Fruit fly (Drosophila melanogaster): ENCODE data around the gene CG9265.

Gene CG9265

DNA sequence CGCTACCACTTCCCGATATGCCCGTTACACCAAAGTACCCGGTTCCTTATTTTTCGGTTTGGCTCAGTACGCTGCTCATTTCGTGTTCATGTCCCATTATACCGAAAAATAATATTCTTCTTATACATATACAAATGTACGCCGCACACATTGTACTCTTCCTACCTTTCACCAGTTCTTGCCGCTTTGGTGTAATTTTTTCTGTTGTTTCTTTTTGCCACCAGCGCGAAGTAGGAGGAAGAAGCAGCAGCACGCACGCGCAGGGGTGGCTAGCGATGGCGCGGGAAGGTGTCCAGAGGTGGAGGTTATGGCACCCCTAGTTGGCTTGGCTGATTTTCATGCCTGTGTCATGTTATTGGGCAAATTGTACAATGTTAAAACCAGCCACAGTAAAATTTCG lies 38.0 kb downstream of the CG9265 start (continued):
- TF ChIP-seq CG18599 (GFP tag; optimal IDR thresholded peaks at IDR 0.05), result peak; percentile 22

DNA sequence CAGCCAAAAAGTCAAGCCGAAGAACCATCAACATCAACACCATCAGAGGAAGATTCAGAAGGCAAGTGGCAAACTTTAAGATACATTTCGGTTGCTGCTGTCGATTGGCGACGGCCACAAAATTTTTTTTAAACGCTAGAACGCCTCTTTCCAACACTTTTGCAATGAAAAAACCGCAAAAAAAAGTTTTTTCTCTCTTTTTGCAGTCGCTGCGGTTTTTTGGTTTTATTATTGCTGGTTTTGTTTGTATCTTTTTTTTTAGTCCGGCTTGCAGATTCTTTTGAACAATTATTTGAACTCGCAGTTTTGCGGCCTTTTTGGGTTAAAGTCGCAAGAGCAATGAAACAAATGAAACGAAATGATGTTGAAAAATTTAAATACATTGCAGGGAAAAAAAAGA lies 41.1 kb downstream of the CG9265 start:
- TF ChIP-seq CG2678 (tag; optimal IDR thresholded peaks at IDR 0.05) (no peak), nom (GFP tag; optimal IDR thresholded peaks at IDR 0.05) (peak; percentile 60)

DNA sequence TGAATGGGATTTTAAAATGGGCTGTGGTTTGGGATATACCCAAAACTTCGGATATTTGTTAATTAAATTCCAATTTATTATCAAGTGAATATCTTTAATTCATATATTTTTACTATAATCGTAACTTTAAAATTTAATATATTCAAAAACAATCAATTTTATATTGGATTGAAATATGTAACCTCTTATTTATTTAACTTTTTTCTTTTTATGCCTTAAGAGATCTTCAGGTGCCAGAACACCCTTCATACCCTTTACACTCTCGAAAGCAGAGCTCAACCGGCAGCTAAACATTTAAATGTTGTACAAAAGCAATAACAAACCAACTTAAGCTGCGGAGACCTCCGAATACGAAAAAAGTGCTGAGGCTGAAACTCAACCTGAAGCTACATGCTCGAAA lies 41.6 kb downstream of the CG9265 start:
- peak; percentile 29 for TF ChIP-seq CG8388 (GFP tag; optimal IDR thresholded peaks at IDR 0.05)
- TF ChIP-seq Oli (tag; optimal IDR thresholded peaks at IDR 0.05), result peak; percentile 4
- TF ChIP-seq Hr51 (GFP tag; optimal IDR thresholded peaks at IDR 0.05), result peak in 1 of 2 experiments; percentile 5
- peak; percentile 3 for TF ChIP-seq CG2712 (tag; optimal IDR thresholded peaks at IDR 0.05)
- peak; percentile 45 for TF ChIP-seq dmrt99B (tag; optimal IDR thresholded peaks at IDR 0.05)
- TF ChIP-seq nmo (GFP tag; optimal IDR thresholded peaks at IDR 0.05), result peak; percentile 3
- TF ChIP-seq CG10979 (tag; optimal IDR thresholded peaks at IDR 0.05), result peak; percentile 19
- TF ChIP-seq CG11504 (tag; optimal IDR thresholded peaks at IDR 0.05), result peak; percentile 40
- peak; percentile 24 for TF ChIP-seq Ssrp (tag; optimal IDR thresholded peaks at IDR 0.05)
- peak; percentile 39 for TF ChIP-seq Sox100B (GFP tag; optimal IDR thresholded peaks at IDR 0.05)
- TF ChIP-seq D19B (GFP tag; optimal IDR thresholded peaks at IDR 0.05), result peak; percentile 32
- TF ChIP-seq tup (GFP tag; optimal IDR thresholded peaks at IDR 0.05), result no peak
- TF ChIP-seq CG31441 (GFP tag; IDR thresholded peaks at IDR 0.05), result 0 out of 2 replicates have a peak, but pooled peaks have one; percentile 7
- TF ChIP-seq CG17359 (tag; optimal IDR thresholded peaks at IDR 0.05), result peak; percentile 6
- TF ChIP-seq zfh1 (GFP tag; IDR thresholded peaks at IDR 0.05), result no peak
- peak; percentile 39 for TF ChIP-seq gem (tag; optimal IDR thresholded peaks at IDR 0.05)
- TF ChIP-seq twi (tag; optimal IDR thresholded peaks at IDR 0.05), result no peak
- TF ChIP-seq Sox102F (GFP tag; optimal IDR thresholded peaks at IDR 0.05), result peak; percentile 39
- TF ChIP-seq CG18262 (tag; optimal IDR thresholded peaks at IDR 0.05), result peak; percentile 19
- peak in 1 of 2 experiments; percentile 48 for TF ChIP-seq eve (GFP tag; optimal IDR thresholded peaks at IDR 0.05)
- no peak for TF ChIP-seq fd64A (GFP tag; optimal IDR thresholded peaks at IDR 0.05)
- TF ChIP-seq CG1603 (tag; optimal IDR thresholded peaks at IDR 0.05), result no peak
- peak; percentile 10 for TF ChIP-seq CoRest (tag; optimal IDR thresholded peaks at IDR 0.05)
- peak; percentile 2 for TF ChIP-seq ATbp (GFP tag; optimal IDR thresholded peaks at IDR 0.05)

DNA sequence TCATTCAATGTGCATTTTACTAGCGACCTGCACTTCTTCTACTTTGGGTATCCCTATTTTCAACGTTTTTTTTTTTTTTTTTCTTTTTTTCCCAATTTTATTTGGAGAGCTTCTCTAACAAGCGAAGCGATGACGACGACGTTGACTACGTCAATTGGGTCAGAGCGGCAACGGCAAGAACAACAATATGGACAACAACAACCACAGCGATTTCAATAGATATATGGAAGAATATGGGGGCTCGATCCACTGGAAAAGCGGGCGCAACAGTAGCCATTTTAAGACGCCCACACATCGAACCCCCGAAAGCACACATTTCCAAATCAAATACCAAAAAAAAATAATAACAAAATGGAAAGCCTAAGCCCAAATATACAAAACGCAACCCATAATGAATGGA lies 42.1 kb downstream of the CG9265 start:
- TF ChIP-seq gcm (GFP tag; optimal IDR thresholded peaks at IDR 0.05) (peak; percentile 73), wdn (GFP tag; IDR thresholded peaks at IDR 0.05) (0 out of 2 replicates have a peak, but pooled peaks have one; percentile 11), hb (GFP tag; IDR thresholded peaks at IDR 0.05; ENCODE audit: partially characterized antibody) (0 out of 3 replicates have a peak, but pooled peaks have one; percentile 26), CG7745 (tag; optimal IDR thresholded peaks at IDR 0.05) (no peak), CG4360 (GFP tag; IDR thresholded peaks at IDR 0.05) (peak; percentile 55; the same call in 1 of the 2 replicates), Xbp1 (GFP tag; optimal IDR thresholded peaks at IDR 0.05) (no peak)

DNA sequence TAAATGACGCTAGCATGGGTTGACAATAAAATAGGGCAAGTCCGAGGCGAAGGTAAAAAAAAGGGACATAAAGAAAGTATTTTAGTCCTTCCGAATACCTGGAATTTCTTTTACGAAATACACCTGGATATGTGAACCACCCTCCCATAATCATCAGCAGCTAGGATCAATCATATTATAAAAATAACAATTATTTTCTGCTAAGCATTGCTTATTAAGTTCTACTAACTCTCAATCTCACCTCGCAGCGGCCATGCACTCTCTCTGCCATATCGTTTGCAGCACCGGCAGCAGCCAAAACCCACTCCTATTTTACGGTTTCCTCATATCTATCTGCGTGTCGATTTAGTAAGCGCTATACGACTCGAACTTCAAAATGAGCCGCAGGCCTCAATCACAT lies 44.7 kb downstream of the CG9265 start:
- TF ChIP-seq CG11723 (GFP tag; optimal IDR thresholded peaks at IDR 0.05), result no peak
- TF ChIP-seq Dip3 (GFP tag; optimal IDR thresholded peaks at IDR 0.05), result no peak
- TF ChIP-seq row (GFP tag; IDR thresholded peaks at IDR 0.05), result peak; percentile 26; the same call in 1 of the 3 replicates
- peak; percentile 34 for TF ChIP-seq CG11504 (tag; optimal IDR thresholded peaks at IDR 0.05)
- no peak for TF ChIP-seq Nf-YC (tag; optimal IDR thresholded peaks at IDR 0.05)
- TF ChIP-seq Xrp1 (GFP tag; IDR thresholded peaks at IDR 0.05), result 0 out of 2 replicates have a peak, but pooled peaks have one; percentile 12
- peak; percentile 87 for TF ChIP-seq CG18476 (GFP tag; optimal IDR thresholded peaks at IDR 0.05)
- no peak for TF ChIP-seq Ravus (GFP tag; IDR thresholded peaks at IDR 0.05)
- no peak for TF ChIP-seq gcm (GFP tag; optimal IDR thresholded peaks at IDR 0.05)
- no peak for TF ChIP-seq CG9797 (GFP tag; optimal IDR thresholded peaks at IDR 0.05)
- no peak for TF ChIP-seq onecut (GFP tag; IDR thresholded peaks at IDR 0.05)
- no peak for TF ChIP-seq Lim3 (GFP tag; IDR thresholded peaks at IDR 0.05)
- TF ChIP-seq CG14050 (GFP tag; IDR thresholded peaks at IDR 0.05), result no peak
- TF ChIP-seq tap (tag; optimal IDR thresholded peaks at IDR 0.05), result no peak

Data from whole organism, embryonic.